Worm (Caenorhabditis elegans) whole organism, midembryonic: ENCODE results near the gene M142.5.

ENCODE experiments used
- T22C8.4 ChIP-seq: fragments of 200-800 bp; sonication (Bioruptor generic); IDR thresholded peaks from 2 replicates; pipeline ENCODE4 v1.3.6; 2022; ENCODE audit warnings: missing genetic modification characterization, missing compliant biosample characterization
- klf-2 ChIP-seq: fragments of 200-800 bp; sonication (Bioruptor generic); conservative IDR thresholded peaks from 2 replicates; pipeline ENCODE4 v1.3.6; 2022; ENCODE audit warnings: missing genetic modification reagents, missing genetic modification characterization, missing compliant biosample characterization
- med-1 ChIP-seq: sonication (generic microtip); optimal IDR thresholded peaks from 2 replicates; lab custom pipeline; 2017; ENCODE audit warnings: missing genetic modification characterization, mild to moderate bottlenecking, missing compliant biosample characterization, antibody characterized with exemption, missing genetic modification reagents; ENCODE audit not compliant: insufficient read depth
- ztf-23 ChIP-seq: fragments of 200-800 bp; sonication (Bioruptor generic); IDR thresholded peaks from 2 replicates; pipeline ENCODE4 v1.3.6; 2022; ENCODE audit warnings: missing genetic modification reagents, missing genetic modification characterization, missing compliant biosample characterization

DNA sequence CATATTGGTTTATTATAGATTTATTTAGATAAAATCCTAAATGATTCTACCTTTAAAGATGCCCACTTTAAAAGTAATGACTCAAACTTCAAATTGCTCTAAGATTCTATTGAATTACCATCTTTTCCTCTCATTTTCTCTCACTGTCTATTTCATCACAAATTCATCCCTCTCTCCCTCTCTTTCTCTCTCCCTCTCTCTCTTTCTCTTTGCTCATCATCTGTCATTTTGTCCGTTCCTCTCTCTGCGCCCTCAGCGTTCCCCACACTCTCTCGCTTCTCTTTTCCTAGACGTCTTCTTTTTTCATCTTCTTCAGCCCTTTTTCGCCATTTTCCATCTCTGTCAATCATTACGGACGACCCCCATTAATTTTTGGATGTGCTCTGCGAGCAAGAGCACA lies 25.9 kb upstream of the M142.5 start:
- TF ChIP-seq klf-2 (GFP tag; lab: Robert Waterston, UW) = no peak
- TF ChIP-seq ztf-23 (GFP tag; lab: Robert Waterston, UW) = 0 out of 2 replicates have a peak, but pooled peaks have one; percentile 11
- TF ChIP-seq med-1 (GFP tag; lab: Kevin White, UChicago) = no peak
- TF ChIP-seq T22C8.4 (GFP tag; lab: Robert Waterston, UW) = no peak
